Worm (Caenorhabditis elegans) whole organism, late embryonic: ENCODE results near the gene cpr-1.

Source experiments
- ahr-1 ChIP-seq: sonication (generic microtip); optimal IDR thresholded peaks from 2 replicates; lab custom pipeline; 2016; ENCODE audit warnings: missing genetic modification characterization, missing compliant biosample characterization
- ceh-24 ChIP-seq: sonication (generic microtip); optimal IDR thresholded peaks from 2 replicates; lab custom pipeline; 2016; ENCODE audit warnings: mild to moderate bottlenecking, missing genetic modification characterization, missing compliant biosample characterization
- ceh-34 ChIP-seq: sonication (generic microtip); optimal IDR thresholded peaks from 2 replicates; lab custom pipeline; 2016; ENCODE audit warnings: mild to moderate bottlenecking, missing genetic modification characterization, missing compliant biosample characterization
- elt-4 ChIP-seq: sonication (generic microtip); optimal IDR thresholded peaks from 2 replicates; lab custom pipeline; 2016; ENCODE audit warnings: missing genetic modification characterization, missing compliant biosample characterization
- nfya-1 ChIP-seq: sonication (generic microtip); optimal IDR thresholded peaks from 2 replicates; lab custom pipeline; 2017; ENCODE audit warnings: missing genetic modification characterization, mild to moderate bottlenecking, missing compliant biosample characterization, antibody characterized with exemption, moderate library complexity
- nhr-11 ChIP-seq: fragments of 150-350 bp; optimal IDR thresholded peaks from 2 replicates; lab custom pipeline; 2014; ENCODE audit warnings: missing biosample characterization, missing genetic modification characterization
- npax-4 ChIP-seq: sonication (generic microtip); optimal IDR thresholded peaks from 2 replicates; lab custom pipeline; 2016; ENCODE audit warnings: missing genetic modification characterization, missing compliant biosample characterization
- pha-4 ChIP-seq: fragments of 150-350 bp; optimal IDR thresholded peaks from 2 replicates; lab custom pipeline; 2018; ENCODE audit warnings: missing biosample characterization, missing genetic modification reagents, missing genetic modification characterization
- pros-1 ChIP-seq: fragments of 150-350 bp; optimal IDR thresholded peaks from 2 replicates; lab custom pipeline; 2014; ENCODE audit warnings: missing biosample characterization, missing genetic modification reagents, missing genetic modification characterization
- sdc-2 ChIP-seq: sonication (generic microtip); optimal IDR thresholded peaks from 2 replicates; lab custom pipeline; 2016; ENCODE audit warnings: missing genotype, missing genetic modification characterization, missing compliant biosample characterization
- sox-2 ChIP-seq: fragments of 200-800 bp; sonication (Bioruptor generic); IDR thresholded peaks from 2 replicates; pipeline ENCODE4 v1.3.6; 2022; ENCODE audit warnings: missing genetic modification reagents, missing genetic modification characterization, missing compliant biosample characterization
- tbx-2 ChIP-seq: sonication (generic microtip); optimal IDR thresholded peaks from 2 replicates; lab custom pipeline; 2016; ENCODE audit warnings: missing genetic modification characterization, missing compliant biosample characterization
- zip-5 ChIP-seq: sonication (generic microtip); optimal IDR thresholded peaks from 2 replicates; lab custom pipeline; 2016; ENCODE audit warnings: missing genetic modification characterization, missing compliant biosample characterization

- TF ChIP-seq ceh-34 (no peak), npax-4 (no peak), nfya-1 (tag; lab: Kevin White, UChicago) (no peak), elt-4 (tag; lab: Kevin White, UChicago) (no peak), tbx-2 (tag; lab: Kevin White, UChicago) (no peak), sox-2 (GFP tag; lab: Robert Waterston, UW) (no peak), pros-1 (tag; lab: Kevin White, UChicago) (no peak), nhr-11 (tag; lab: Kevin White, UChicago) (no peak), pha-4 (tag; lab: Kevin White, UChicago) (no peak), zip-5 (tag; lab: Kevin White, UChicago) (no peak), ahr-1 (no peak), sdc-2 (tag; lab: Kevin White, UChicago) (no peak), ceh-24 (tag; lab: Kevin White, UChicago) (no peak)
Measured at ce11 chrV:11997403-11997802, 22.1 kb downstream of the cpr-1 start.
